Worm (Caenorhabditis elegans): ENCODE results near the gene B0547.2.

DNA sequence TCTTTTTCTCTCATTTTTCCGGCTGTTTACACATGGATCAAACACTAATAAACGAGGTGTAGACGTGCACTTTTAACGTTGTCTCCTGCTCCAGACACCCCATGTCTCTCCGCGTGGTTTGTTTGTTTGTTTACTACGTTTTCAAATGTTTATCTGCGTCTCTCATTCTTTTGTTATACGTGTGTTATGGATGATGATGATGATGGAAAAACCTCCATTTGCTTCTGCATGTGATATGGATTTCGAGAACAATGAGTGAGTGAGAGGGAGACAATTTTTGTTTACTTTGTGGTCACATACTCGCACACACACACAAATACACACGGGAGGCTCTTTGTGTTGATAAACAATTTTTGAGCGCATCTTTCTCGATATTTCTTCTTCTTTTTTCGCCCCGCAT is 41.3 kb upstream of the B0547.2 start:
- TF ChIP-seq T22C8.4 (GFP tag; IDR thresholded peaks at IDR 0.05) (no peak), ref-1 (GFP tag; conservative IDR thresholded peaks at IDR 0.05) (no peak), med-1 (GFP tag; optimal IDR thresholded peaks at IDR 0.05; ENCODE audit: insufficient read depth) (no peak), flt-1 (GFP tag; IDR thresholded peaks at IDR 0.05) (no peak), cog-1 (tag; optimal IDR thresholded peaks at IDR 0.05) (peak; percentile 47), ztf-29 (GFP tag; IDR thresholded peaks at IDR 0.05) (no peak), tab-1 (GFP tag; IDR thresholded peaks at IDR 0.05) (no peak), klf-2 (GFP tag; conservative IDR thresholded peaks at IDR 0.05) (no peak)

All from whole organism, midembryonic.